Worm (Caenorhabditis elegans): Measurements from ENCODE around the gene ttr-7.

DNA sequence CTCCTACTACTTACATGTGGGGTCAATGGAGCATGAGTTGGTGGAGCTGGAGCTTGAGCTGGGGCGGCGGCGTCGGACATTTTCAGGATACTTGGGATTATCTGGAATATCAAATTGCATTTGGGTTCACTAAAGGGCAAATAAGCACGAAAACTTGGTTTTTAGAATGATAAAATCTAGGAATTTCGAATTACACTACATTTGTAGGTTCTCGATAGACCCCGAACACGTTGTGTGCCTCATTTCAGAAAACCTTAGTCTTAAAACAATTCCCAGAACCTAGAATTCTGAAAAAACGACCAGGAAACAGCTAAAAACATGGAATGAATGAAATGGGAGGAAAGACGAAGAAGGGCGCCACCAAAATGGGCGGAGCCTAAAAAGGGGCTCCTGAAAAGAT, 8.6 kb downstream of the ttr-7 start, which contains the start of gene T19C3.3:
- TF ChIP-seq let-526 (GFP tag; IDR thresholded peaks at IDR 0.05) (no peak), efl-1 (GFP tag; optimal IDR thresholded peaks at IDR 0.05) (no peak), hmg-20 (GFP tag; IDR thresholded peaks at IDR 0.05) (no peak), nfya-1 (tag; optimal IDR thresholded peaks at IDR 0.05; ENCODE audit: borderline replicate concordance, insufficient read depth) (no peak), akir-1 (GFP tag; optimal IDR thresholded peaks at IDR 0.05) (no peak), B0336.3 (GFP tag; IDR thresholded peaks at IDR 0.05) (no peak), ztf-26 (tag; optimal IDR thresholded peaks at IDR 0.05) (no peak), die-1 (tag; optimal IDR thresholded peaks at IDR 0.05) (no peak), dpl-1 (GFP tag; optimal IDR thresholded peaks at IDR 0.05) (no peak), unc-62 (GFP tag; optimal IDR thresholded peaks at IDR 0.05) (no peak), madf-3 (GFP tag; IDR thresholded peaks at IDR 0.05) (no peak)

Measured in whole organism, young adult.